Worm (Caenorhabditis elegans) whole organism, L2 larva: ENCODE measurements around the gene M04D8.4.

Experiments
- C34F6.9 ChIP-seq: fragments of 150-350 bp; optimal IDR thresholded peaks from 2 replicates; lab custom pipeline; 2014; ENCODE audit warnings: missing biosample characterization, missing genetic modification characterization
- F13H6.1 ChIP-seq: sonication (generic microtip); optimal IDR thresholded peaks from 2 replicates; lab custom pipeline; 2016; ENCODE audit warnings: missing genetic modification characterization, missing compliant biosample characterization
- R02D3.7 ChIP-seq: fragments of 150-350 bp; optimal IDR thresholded peaks from 2 replicates; lab custom pipeline; 2014; ENCODE audit warnings: missing biosample characterization, missing genetic modification characterization
- Y55F3AM.14 ChIP-seq: fragments of 200-800 bp; sonication (Bioruptor generic); optimal IDR thresholded peaks from 2 replicates; lab custom pipeline; 2018; ENCODE audit warnings: mild to moderate bottlenecking, missing genetic modification characterization, missing compliant biosample characterization
- ZK546.5 ChIP-seq: sonication (generic microtip); optimal IDR thresholded peaks from 2 replicates; lab custom pipeline; 2017; ENCODE audit warnings: missing biosample characterization, missing genetic modification characterization
- alr-1 ChIP-seq: fragments of 150-350 bp; optimal IDR thresholded peaks from 2 replicates; lab custom pipeline; 2014; ENCODE audit warnings: missing biosample characterization, missing genetic modification characterization
- aly-2 ChIP-seq: fragments of 150-350 bp; optimal IDR thresholded peaks from 2 replicates; lab custom pipeline; 2014; ENCODE audit warnings: missing biosample characterization, missing genetic modification characterization
- blmp-1 ChIP-seq: sonication (generic microtip); optimal IDR thresholded peaks from 2 replicates; lab custom pipeline; 2017; ENCODE audit warnings: missing genetic modification characterization, mild to moderate bottlenecking, missing compliant biosample characterization, antibody characterized with exemption, moderate library complexity; ENCODE audit not compliant: insufficient read depth
- ceh-16 ChIP-seq: fragments of 150-350 bp; optimal IDR thresholded peaks from 2 replicates; lab custom pipeline; 2014; ENCODE audit warnings: missing biosample characterization, missing genetic modification characterization
- ceh-82 ChIP-seq: fragments of 150-350 bp; optimal IDR thresholded peaks from 2 replicates; lab custom pipeline; 2014; ENCODE audit warnings: missing biosample characterization, missing genetic modification characterization
- crh-2 ChIP-seq: sonication (generic microtip); optimal IDR thresholded peaks from 2 replicates; lab custom pipeline; 2017; ENCODE audit warnings: missing biosample characterization, missing genetic modification characterization
- dmd-4 ChIP-seq: sonication (generic microtip); optimal IDR thresholded peaks from 2 replicates; lab custom pipeline; 2017; ENCODE audit warnings: missing biosample characterization, missing genetic modification characterization
- egl-27 ChIP-seq: sonication (generic microtip); optimal IDR thresholded peaks from 3 replicates; lab custom pipeline; 2017; ENCODE audit warnings: missing biosample characterization, missing genetic modification reagents, missing genetic modification characterization
- elt-1 ChIP-seq: fragments of 150-350 bp; optimal IDR thresholded peaks from 2 replicates; lab custom pipeline; 2014; ENCODE audit warnings: missing biosample characterization, missing genetic modification characterization
- elt-3 ChIP-seq: sonication (generic microtip); optimal IDR thresholded peaks from 2 replicates; lab custom pipeline; 2017; ENCODE audit warnings: missing biosample characterization, missing genetic modification characterization
- fos-1 ChIP-seq: fragments of 150-350 bp; optimal IDR thresholded peaks from 2 replicates; lab custom pipeline; 2014; ENCODE audit warnings: missing biosample characterization, missing genetic modification characterization
- gmeb-1 ChIP-seq: fragments of 150-350 bp; optimal IDR thresholded peaks from 2 replicates; lab custom pipeline; 2014; ENCODE audit warnings: missing biosample characterization, missing genetic modification characterization
- lin-11 ChIP-seq: fragments of 150-350 bp; sonication (generic microtip); optimal IDR thresholded peaks from 2 replicates; lab custom pipeline; 2014; ENCODE audit warnings: missing biosample characterization, missing genetic modification characterization, inconsistent platforms, mixed read lengths
- lin-39 ChIP-seq: fragments of 150-350 bp; optimal IDR thresholded peaks from 2 replicates; lab custom pipeline; 2014; ENCODE audit warnings: missing biosample characterization, missing genetic modification reagents, missing genetic modification characterization
- lsy-2 ChIP-seq, 2 experiments: fragments of 150-350 bp in 1 of 2; sonication (generic microtip) in 1 of 2; optimal IDR thresholded peaks; 2 replicates each; lab custom pipeline; 2014 to 2017; ENCODE audit warnings: missing biosample characterization in 2 of 2, missing genetic modification characterization in 2 of 2
- mbf-1 ChIP-seq: sonication (generic microtip); optimal IDR thresholded peaks from 2 replicates; lab custom pipeline; 2017; ENCODE audit warnings: missing biosample characterization, missing genetic modification characterization
- mdl-1 ChIP-seq, 2 experiments: fragments of 150-350 bp in 1 of 2; sonication (generic microtip) in 1 of 2; optimal IDR thresholded peaks; 2 replicates each; lab custom pipeline; 2017; ENCODE audit warnings: missing biosample characterization in 2 of 2, missing genetic modification characterization in 2 of 2
- nhr-11 ChIP-seq: fragments of 150-350 bp; optimal IDR thresholded peaks from 2 replicates; lab custom pipeline; 2014; ENCODE audit warnings: missing biosample characterization, missing genetic modification characterization
- nhr-12 ChIP-seq: fragments of 150-350 bp; optimal IDR thresholded peaks from 2 replicates; lab custom pipeline; 2014; ENCODE audit warnings: missing biosample characterization, missing genetic modification characterization
- nhr-129 ChIP-seq: fragments of 150-350 bp; optimal IDR thresholded peaks from 2 replicates; lab custom pipeline; 2014; ENCODE audit warnings: missing biosample characterization, missing genetic modification characterization
- nhr-21 ChIP-seq: fragments of 150-350 bp; optimal IDR thresholded peaks from 2 replicates; lab custom pipeline; 2014; ENCODE audit warnings: missing biosample characterization, missing genetic modification characterization
- nhr-23 ChIP-seq: fragments of 150-350 bp; optimal IDR thresholded peaks from 2 replicates; lab custom pipeline; 2014; ENCODE audit warnings: missing biosample characterization, missing genetic modification reagents, missing genetic modification characterization
- nhr-237 ChIP-seq: fragments of 150-350 bp; optimal IDR thresholded peaks from 2 replicates; lab custom pipeline; 2014; ENCODE audit warnings: missing biosample characterization, missing genetic modification characterization
- nhr-25 ChIP-seq: fragments of 150-350 bp; sonication (generic microtip); optimal IDR thresholded peaks from 3 replicates; lab custom pipeline; 2014; ENCODE audit warnings: missing biosample characterization, missing genetic modification characterization
- nhr-6 ChIP-seq: fragments of 150-350 bp; optimal IDR thresholded peaks from 2 replicates; lab custom pipeline; 2014; ENCODE audit warnings: missing biosample characterization, missing genetic modification characterization
- nhr-77 ChIP-seq: fragments of 150-350 bp; optimal IDR thresholded peaks from 2 replicates; lab custom pipeline; 2014; ENCODE audit warnings: missing biosample characterization, missing genetic modification characterization
- peb-1 ChIP-seq: fragments of 150-350 bp; optimal IDR thresholded peaks from 2 replicates; lab custom pipeline; 2014; ENCODE audit warnings: missing biosample characterization, missing genetic modification characterization
- sem-4 ChIP-seq: fragments of 150-350 bp; optimal IDR thresholded peaks from 2 replicates; lab custom pipeline; 2014; ENCODE audit warnings: missing biosample characterization, missing genetic modification reagents, missing genetic modification characterization
- skn-1 ChIP-seq: sonication (generic microtip); optimal IDR thresholded peaks from 2 replicates; lab custom pipeline; 2017; ENCODE audit warnings: missing biosample characterization, missing genetic modification characterization
- sma-3 ChIP-seq: sonication (generic microtip); optimal IDR thresholded peaks from 2 replicates; lab custom pipeline; 2016; ENCODE audit warnings: missing genetic modification reagents, missing genetic modification characterization, missing compliant biosample characterization
- sma-9 ChIP-seq, 2 experiments: fragments of 150-350 bp in 1 of 2; sonication (generic microtip) in 1 of 2; optimal IDR thresholded peaks; 2 replicates each; lab custom pipeline; 2014 to 2016; ENCODE audit warnings: missing genetic modification characterization in 2 of 2, mild to moderate bottlenecking in 1 of 2, missing biosample characterization in 1 of 2, missing compliant biosample characterization in 1 of 2, missing genetic modification reagents in 1 of 2, moderate library complexity in 1 of 2
- snpc-4 ChIP-seq: fragments of 150-350 bp; optimal IDR thresholded peaks from 2 replicates; lab custom pipeline; 2014; ENCODE audit warnings: missing biosample characterization, missing genetic modification characterization
- unc-39 ChIP-seq: fragments of 150-350 bp; optimal IDR thresholded peaks from 2 replicates; lab custom pipeline; 2014; ENCODE audit warnings: missing biosample characterization, missing genetic modification characterization
- unc-55 ChIP-seq: fragments of 150-350 bp; sonication (generic microtip); optimal IDR thresholded peaks from 3 replicates; lab custom pipeline; 2014; ENCODE audit warnings: missing biosample characterization, missing genetic modification reagents, missing genetic modification characterization
- unc-62 ChIP-seq: fragments of 150-350 bp; optimal IDR thresholded peaks from 2 replicates; lab custom pipeline; 2014; ENCODE audit warnings: missing biosample characterization, missing genetic modification reagents, missing genetic modification characterization
- zag-1 ChIP-seq: fragments of 150-350 bp; optimal IDR thresholded peaks from 2 replicates; lab custom pipeline; 2014; ENCODE audit warnings: missing biosample characterization, missing genetic modification characterization
- ztf-1 ChIP-seq: fragments of 200-800 bp; sonication (Bioruptor generic); conservative IDR thresholded peaks from 2 replicates; pipeline ENCODE4 v1.3.6; 2022; ENCODE audit warnings: missing genetic modification characterization, missing compliant biosample characterization
- ztf-11 ChIP-seq: sonication (generic microtip); optimal IDR thresholded peaks from 2 replicates; lab custom pipeline; 2017; ENCODE audit warnings: missing biosample characterization, missing genetic modification characterization
- ztf-4 ChIP-seq: fragments of 150-350 bp; optimal IDR thresholded peaks from 2 replicates; lab custom pipeline; 2014; ENCODE audit warnings: missing biosample characterization, missing genetic modification characterization

The M04D8.4 gene

ce11 chrIII:10064140-10064539 is 33.7 kb upstream of the M04D8.4 start, which contains the start of gene ekl-6:
ekl-6 (plus strand) TSS chrIII:10064404.
- no peak for TF ChIP-seq unc-39 (tag; lab: Kevin White, UChicago)
- TF ChIP-seq dmd-4 (tag; lab: Kevin White, UChicago) = no peak
- TF ChIP-seq nhr-11 (tag; lab: Kevin White, UChicago) = no peak
- TF ChIP-seq mbf-1 (tag; lab: Kevin White, UChicago) = no peak
- TF ChIP-seq sma-3 (GFP tag; lab: Kevin White, UChicago) = peak; percentile 63
- TF ChIP-seq alr-1 (tag; lab: Kevin White, UChicago) = no peak
- TF ChIP-seq nhr-77 = no peak
- no peak for TF ChIP-seq lin-39 (tag; lab: Kevin White, UChicago)
- TF ChIP-seq ztf-4 (tag; lab: Kevin White, UChicago) = no peak
- TF ChIP-seq fos-1 = peak; percentile 21
- TF ChIP-seq skn-1 (tag; lab: Kevin White, UChicago) = no peak
- TF ChIP-seq zag-1 (tag; lab: Kevin White, UChicago) = no peak
- peak; percentile 68 for TF ChIP-seq sma-9 (GFP tag; optimal IDR thresholded peaks at IDR 0.05; lab: Kevin White, UChicago)
- TF ChIP-seq sma-9 (tag; optimal IDR thresholded peaks at IDR 0.05; lab: Kevin White, UChicago) = no peak
- TF ChIP-seq peb-1 = no peak
- peak in 1 of 2 experiments; percentile 47 for TF ChIP-seq lsy-2 (tag; optimal IDR thresholded peaks at IDR 0.05; lab: Kevin White, UChicago)
- TF ChIP-seq sem-4 = no peak
- TF ChIP-seq ztf-11 (tag; lab: Kevin White, UChicago) = no peak
- no peak for TF ChIP-seq nhr-6 (tag; lab: Kevin White, UChicago)
- peak; percentile 73 for TF ChIP-seq C34F6.9 (tag; lab: Kevin White, UChicago)
- no peak for TF ChIP-seq Y55F3AM.14 (GFP tag; lab: Kevin White, UChicago)
- TF ChIP-seq nhr-25 (tag; lab: Kevin White, UChicago) = no peak
- TF ChIP-seq nhr-23 = no peak
- no peak for TF ChIP-seq snpc-4 (tag; lab: Kevin White, UChicago)
- TF ChIP-seq ceh-16 = no peak
- TF ChIP-seq gmeb-1 (tag; lab: Kevin White, UChicago) = peak; percentile 51
- no peak for TF ChIP-seq egl-27
- no peak for TF ChIP-seq ztf-1 (GFP tag; lab: Robert Waterston, UW)
- no peak for TF ChIP-seq R02D3.7 (tag; lab: Kevin White, UChicago)
- no peak for TF ChIP-seq aly-2 (tag; lab: Kevin White, UChicago)
- TF ChIP-seq nhr-237 = no peak
- no peak for TF ChIP-seq unc-62 (GFP tag; lab: Kevin White, UChicago)
- TF ChIP-seq lin-11 (tag; lab: Kevin White, UChicago) = no peak
- no peak for TF ChIP-seq nhr-21
- no peak for TF ChIP-seq nhr-129 (tag; lab: Kevin White, UChicago)
- peak; percentile 4 for TF ChIP-seq crh-2 (tag; lab: Kevin White, UChicago)
- no peak for TF ChIP-seq ZK546.5 (tag; lab: Kevin White, UChicago)
- TF ChIP-seq unc-55 (GFP tag; lab: Kevin White, UChicago) = peak; percentile 54
- no peak for TF ChIP-seq elt-1 (tag; lab: Kevin White, UChicago)
- TF ChIP-seq ceh-82 (tag; lab: Kevin White, UChicago) = no peak
- TF ChIP-seq F13H6.1 (tag; lab: Kevin White, UChicago) = peak; percentile 58
- TF ChIP-seq blmp-1 (tag; lab: Kevin White, UChicago) = no peak
- no peak for TF ChIP-seq nhr-12 (tag; lab: Kevin White, UChicago)

- TF ChIP-seq lin-39 (tag; lab: Kevin White, UChicago) (no peak), blmp-1 (tag; lab: Kevin White, UChicago) (no peak), F13H6.1 (tag; lab: Kevin White, UChicago) (no peak), gmeb-1 (tag; lab: Kevin White, UChicago) (no peak), nhr-129 (tag; lab: Kevin White, UChicago) (no peak), elt-1 (tag; lab: Kevin White, UChicago) (no peak), mdl-1 (tag; optimal IDR thresholded peaks at IDR 0.05; lab: Kevin White, UChicago) (no peak), ztf-4 (tag; lab: Kevin White, UChicago) (no peak), ZK546.5 (tag; lab: Kevin White, UChicago) (no peak), ztf-1 (GFP tag; lab: Robert Waterston, UW) (no peak), nhr-11 (tag; lab: Kevin White, UChicago) (no peak), nhr-23 (no peak), aly-2 (tag; lab: Kevin White, UChicago) (no peak), nhr-77 (no peak), nhr-21 (no peak), elt-3 (tag; lab: Kevin White, UChicago) (no peak), zag-1 (tag; lab: Kevin White, UChicago) (no peak), lin-11 (tag; lab: Kevin White, UChicago) (no peak)
Measured at ce11 chrIII:10060573-10060972, 30.1 kb upstream of the M04D8.4 start, which contains the start of gene T16G12.13. T16G12.13 (plus strand) TSS chrIII:10060865.
